Fruit fly (Drosophila melanogaster) whole organism, embryonic: ENCODE data around the gene CG11980.

Source experiments
- CG10431 ChIP-seq: fragments of 200-800 bp; sonication (Bioruptor generic); optimal IDR thresholded peaks from 3 replicates; lab custom pipeline; 2018; ENCODE audit warnings: missing biosample characterization, mild to moderate bottlenecking, missing genetic modification characterization
- CG11723 ChIP-seq: fragments of 200-800 bp; sonication (Bioruptor generic); optimal IDR thresholded peaks from 2 replicates; lab custom pipeline; 2017; ENCODE audit warnings: missing biosample characterization, mild to moderate bottlenecking, missing genetic modification characterization
- CG30431 ChIP-seq: fragments of 200-800 bp; sonication (Bioruptor generic); optimal IDR thresholded peaks from 2 replicates; lab custom pipeline; 2017; ENCODE audit warnings: missing biosample characterization, missing genetic modification characterization
- CTCF ChIP-seq: fragments of 200-800 bp; sonication (Bioruptor generic); optimal IDR thresholded peaks from 2 replicates; lab custom pipeline; 2017; ENCODE audit warnings: missing biosample characterization, mild to moderate bottlenecking, missing genetic modification characterization, moderate library complexity
- Lpt ChIP-seq: fragments of >200 bp; optimal IDR thresholded peaks from 2 replicates; lab custom pipeline; 2018; ENCODE audit warnings: missing biosample characterization, missing genetic modification characterization

dm6 chr3R:8969301-8969925 lies 34.4 kb upstream of the CG11980 start:
- TF ChIP-seq CTCF, result no peak
- no peak for TF ChIP-seq Lpt (GFP tag; lab: Kevin White, UChicago)
- TF ChIP-seq CG10431 (GFP tag; lab: Kevin White, UChicago), result no peak
- TF ChIP-seq CG30431 (GFP tag; lab: Kevin White, UChicago), result no peak
- no peak for TF ChIP-seq CG11723
